Worm (Caenorhabditis elegans) whole organism, midembryonic: ENCODE data around the gene swt-6.

ENCODE experiments used
- cog-1 ChIP-seq: sonication (generic microtip); optimal IDR thresholded peaks from 2 replicates; lab custom pipeline; 2016; ENCODE audit warnings: missing genetic modification characterization, missing compliant biosample characterization
- flt-1 ChIP-seq: fragments of 200-800 bp; sonication (Bioruptor generic); IDR thresholded peaks from 2 replicates; pipeline ENCODE4 v1.3.6; 2022; ENCODE audit warnings: missing genetic modification characterization, missing compliant biosample characterization
- med-1 ChIP-seq: sonication (generic microtip); optimal IDR thresholded peaks from 2 replicates; lab custom pipeline; 2017; ENCODE audit warnings: missing genetic modification characterization, mild to moderate bottlenecking, missing compliant biosample characterization, antibody characterized with exemption, missing genetic modification reagents; ENCODE audit not compliant: insufficient read depth
- ztf-23 ChIP-seq: fragments of 200-800 bp; sonication (Bioruptor generic); IDR thresholded peaks from 2 replicates; pipeline ENCODE4 v1.3.6; 2022; ENCODE audit warnings: missing genetic modification reagents, missing genetic modification characterization, missing compliant biosample characterization

- TF ChIP-seq cog-1 (tag; lab: Kevin White, UChicago) (no peak), flt-1 (GFP tag; lab: Robert Waterston, UW) (no peak), med-1 (no peak), ztf-23 (GFP tag; lab: Robert Waterston, UW) (no peak)
Measured at ce11 chrV:13929503-13929902, 24.7 kb upstream of the swt-6 start, which contains the start of gene srxa-13.
